Worm (Caenorhabditis elegans) whole organism, L4 larva: ENCODE data around the gene ubxn-4.
A peak's percentile ranks its signal among the peaks of the same experiment; 100 is the strongest.

Source experiments
- F26F4.8 ChIP-seq: fragments of 200-800 bp; sonication (Bioruptor generic); conservative IDR thresholded peaks from 2 replicates; pipeline ENCODE4 v1.3.6; 2022; ENCODE audit warnings: missing genetic modification characterization, missing compliant biosample characterization
- F44E2.7 ChIP-seq: fragments of 200-800 bp; sonication (Bioruptor generic); IDR thresholded peaks from 2 replicates; pipeline ENCODE4 v2.1.2; 2022; ENCODE audit warnings: missing genetic modification characterization, missing compliant biosample characterization
- F49E8.2 ChIP-seq: sonication (generic microtip); optimal IDR thresholded peaks from 2 replicates; lab custom pipeline; 2016; ENCODE audit warnings: missing compliant biosample characterization, mild to moderate bottlenecking, missing genetic modification characterization, borderline replicate concordance
- R02D3.7 ChIP-seq: fragments of 150-350 bp; sonication (generic microtip); optimal IDR thresholded peaks from 3 replicates; lab custom pipeline; 2014; ENCODE audit warnings: missing biosample characterization, missing genetic modification characterization
- T20F7.1 ChIP-seq: fragments of 200-800 bp; sonication (Bioruptor generic); optimal IDR thresholded peaks from 2 replicates; lab custom pipeline; 2018; ENCODE audit warnings: mild to moderate bottlenecking, missing genetic modification characterization, missing compliant biosample characterization
- Y105C5A.15 ChIP-seq: fragments of 200-800 bp; sonication (Bioruptor generic); IDR thresholded peaks from 2 replicates; pipeline ENCODE4 v1.3.6; 2022; ENCODE audit warnings: missing genetic modification characterization, missing compliant biosample characterization
- Y48G9A.11 ChIP-seq: fragments of 200-800 bp; sonication (Bioruptor generic); IDR thresholded peaks from 2 replicates; pipeline ENCODE4 v1.3.6; 2022; ENCODE audit warnings: missing genetic modification reagents, missing genetic modification characterization, missing compliant biosample characterization
- ZK337.2 ChIP-seq: fragments of 200-800 bp; sonication (Bioruptor generic); IDR thresholded peaks from 2 replicates; pipeline ENCODE4 v1.3.6; 2022; ENCODE audit warnings: missing genetic modification reagents, missing genetic modification characterization, missing compliant biosample characterization
- ZK546.5 ChIP-seq, 2 experiments: sonication (generic microtip); optimal IDR thresholded peaks; 2 replicates each; lab custom pipeline; 2017; ENCODE audit warnings: missing biosample characterization in 2 of 2, missing genetic modification characterization in 2 of 2
- ama-1 ChIP-seq: fragments of 150-350 bp; optimal IDR thresholded peaks from 2 replicates; lab custom pipeline; 2014; ENCODE audit warnings: inconsistent platforms, mixed read lengths
- arid-1 ChIP-seq: fragments of 200-800 bp; sonication (Bioruptor generic); conservative IDR thresholded peaks from 2 replicates; pipeline ENCODE4 v1.3.6; 2022; ENCODE audit warnings: missing genetic modification reagents, missing genetic modification characterization, missing compliant biosample characterization
- attf-4 ChIP-seq: sonication (generic microtip); optimal IDR thresholded peaks from 3 replicates; lab custom pipeline; 2017; ENCODE audit warnings: missing biosample characterization, missing genetic modification characterization
- ceh-20 ChIP-seq: fragments of 200-800 bp; sonication (Bioruptor generic); IDR thresholded peaks from 2 replicates; pipeline ENCODE4 v1.3.6; 2022; ENCODE audit warnings: missing genetic modification reagents, missing genetic modification characterization, missing compliant biosample characterization
- ceh-44 ChIP-seq: fragments of 200-800 bp; sonication (Bioruptor generic); IDR thresholded peaks from 2 replicates; pipeline ENCODE4 v1.3.6; 2022; ENCODE audit warnings: missing genetic modification reagents, missing genetic modification characterization, missing compliant biosample characterization
- cey-2 ChIP-seq: sonication (generic microtip); optimal IDR thresholded peaks from 3 replicates; lab custom pipeline; 2017; ENCODE audit warnings: missing genetic modification characterization, mild to moderate bottlenecking, missing compliant biosample characterization, antibody characterized with exemption, borderline replicate concordance; ENCODE audit not compliant: insufficient read depth
- daf-12 ChIP-seq: fragments of 150-350 bp; optimal IDR thresholded peaks from 2 replicates; lab custom pipeline; 2014; ENCODE audit warnings: missing biosample characterization, missing genetic modification reagents, missing genetic modification characterization
- dmd-6 ChIP-seq: fragments of 200-800 bp; sonication (Bioruptor generic); IDR thresholded peaks from 2 replicates; pipeline ENCODE4 v1.3.6; 2022; ENCODE audit warnings: missing genetic modification reagents, missing genetic modification characterization, missing compliant biosample characterization
- dpl-1 ChIP-seq: fragments of 150-350 bp; optimal IDR thresholded peaks from 2 replicates; lab custom pipeline; 2014; ENCODE audit warnings: missing biosample characterization, missing genetic modification reagents, missing genetic modification characterization
- dve-1 ChIP-seq: sonication (generic microtip); optimal IDR thresholded peaks from 2 replicates; lab custom pipeline; 2017; ENCODE audit warnings: antibody characterized with exemption, mild to moderate bottlenecking, missing genetic modification characterization, missing compliant biosample characterization; ENCODE audit not compliant: insufficient read depth
- egl-27 ChIP-seq: sonication (generic microtip); optimal IDR thresholded peaks from 3 replicates; lab custom pipeline; 2017; ENCODE audit warnings: missing biosample characterization, missing genetic modification reagents, missing genetic modification characterization
- egl-43 ChIP-seq: fragments of 200-800 bp; sonication (Bioruptor generic); IDR thresholded peaks from 2 replicates; pipeline ENCODE4 v1.3.6; 2022; ENCODE audit warnings: missing genetic modification reagents, missing genetic modification characterization, missing compliant biosample characterization
- hif-1 ChIP-seq, 2 experiments: sonication (generic microtip); optimal IDR thresholded peaks; 2 replicates each; lab custom pipeline; 2016 to 2017; ENCODE audit warnings: missing compliant biosample characterization in 2 of 2, missing genetic modification characterization in 2 of 2, missing genetic modification reagents in 2 of 2, missing genotype in 2 of 2, mild to moderate bottlenecking in 1 of 2
- hlh-11 ChIP-seq: fragments of 200-800 bp; sonication (Bioruptor generic); optimal IDR thresholded peaks from 2 replicates; lab custom pipeline; 2018; ENCODE audit warnings: mild to moderate bottlenecking, missing genetic modification characterization, missing compliant biosample characterization
- hlh-30 ChIP-seq: sonication (generic microtip); optimal IDR thresholded peaks from 2 replicates; lab custom pipeline; 2017; ENCODE audit warnings: antibody characterized with exemption, mild to moderate bottlenecking, missing genetic modification characterization, missing compliant biosample characterization; ENCODE audit not compliant: insufficient read depth
- hmg-1.1 ChIP-seq: fragments of 200-800 bp; sonication (Bioruptor generic); IDR thresholded peaks from 2 replicates; pipeline ENCODE4 v1.3.6; 2022; ENCODE audit warnings: missing genetic modification reagents, missing genetic modification characterization, missing compliant biosample characterization
- lin-15B ChIP-seq: fragments of 150-350 bp; sonication (generic microtip); optimal IDR thresholded peaks from 3 replicates; lab custom pipeline; 2014; ENCODE audit warnings: missing biosample characterization, missing genetic modification characterization
- lin-29 ChIP-seq: fragments of 200-800 bp; sonication (Bioruptor generic); IDR thresholded peaks from 2 replicates; pipeline ENCODE4 v1.3.6; 2022; ENCODE audit warnings: missing genetic modification reagents, missing genetic modification characterization, missing compliant biosample characterization
- lir-3 ChIP-seq: sonication (generic microtip); optimal IDR thresholded peaks from 2 replicates; lab custom pipeline; 2016; ENCODE audit warnings: mild to moderate bottlenecking, missing genetic modification characterization, missing compliant biosample characterization
- madf-9 ChIP-seq: fragments of 200-800 bp; sonication (Bioruptor generic); conservative IDR thresholded peaks from 2 replicates; pipeline ENCODE4 v1.3.6; 2022; ENCODE audit warnings: missing genetic modification reagents, missing genetic modification characterization, missing compliant biosample characterization
- mdt-29 ChIP-seq: fragments of 200-800 bp; sonication (Bioruptor generic); IDR thresholded peaks from 2 replicates; pipeline ENCODE4 v1.3.6; 2022; ENCODE audit warnings: missing genetic modification reagents, missing genetic modification characterization, missing compliant biosample characterization
- mes-2 ChIP-seq: sonication (generic microtip); optimal IDR thresholded peaks from 2 replicates; lab custom pipeline; 2016; ENCODE audit warnings: missing genotype, mild to moderate bottlenecking, missing genetic modification characterization, missing compliant biosample characterization; ENCODE audit not compliant: poor library complexity, severe bottlenecking
- mxl-2 ChIP-seq: fragments of 200-800 bp; sonication (Bioruptor generic); conservative IDR thresholded peaks from 2 replicates; pipeline ENCODE4 v1.3.6; 2022; ENCODE audit warnings: missing genetic modification reagents, missing genetic modification characterization, missing compliant biosample characterization
- nhr-11 ChIP-seq: fragments of 150-350 bp; optimal IDR thresholded peaks from 2 replicates; lab custom pipeline; 2014; ENCODE audit warnings: missing biosample characterization, missing genetic modification characterization
- nhr-111 ChIP-seq: fragments of 200-800 bp; sonication (Bioruptor generic); optimal IDR thresholded peaks from 2 replicates; lab custom pipeline; 2018; ENCODE audit warnings: mild to moderate bottlenecking, missing genetic modification characterization, missing compliant biosample characterization
- nhr-25 ChIP-seq: sonication (generic microtip); optimal IDR thresholded peaks from 2 replicates; lab custom pipeline; 2017; ENCODE audit warnings: missing genetic modification characterization, mild to moderate bottlenecking, missing compliant biosample characterization, antibody characterized with exemption, moderate library complexity, borderline replicate concordance; ENCODE audit not compliant: insufficient read depth
- nhr-28 ChIP-seq: fragments of 150-350 bp; optimal IDR thresholded peaks from 2 replicates; lab custom pipeline; 2014; ENCODE audit warnings: missing biosample characterization, missing genetic modification characterization
- nhr-41 ChIP-seq: fragments of 200-800 bp; sonication (Bioruptor generic); IDR thresholded peaks from 2 replicates; pipeline ENCODE4 v1.3.6; 2022; ENCODE audit warnings: missing genetic modification reagents, missing genetic modification characterization, missing compliant biosample characterization
- nhr-48 ChIP-seq: sonication (generic microtip); optimal IDR thresholded peaks from 2 replicates; lab custom pipeline; 2016; ENCODE audit warnings: mild to moderate bottlenecking, missing genetic modification characterization, missing compliant biosample characterization
- nhr-6 ChIP-seq: fragments of 150-350 bp; optimal IDR thresholded peaks from 2 replicates; lab custom pipeline; 2014; ENCODE audit warnings: missing biosample characterization, missing genetic modification characterization
- sdz-12 ChIP-seq: fragments of 200-800 bp; sonication (Bioruptor generic); optimal IDR thresholded peaks from 2 replicates; lab custom pipeline; 2018; ENCODE audit warnings: mild to moderate bottlenecking, missing genetic modification characterization, missing compliant biosample characterization
- set-16 ChIP-seq: fragments of 200-800 bp; sonication (Bioruptor generic); IDR thresholded peaks from 2 replicates; pipeline ENCODE4 v1.3.6; 2022; ENCODE audit warnings: missing genetic modification reagents, missing genetic modification characterization, missing compliant biosample characterization
- spr-1 ChIP-seq: sonication (generic microtip); optimal IDR thresholded peaks from 2 replicates; lab custom pipeline; 2016; ENCODE audit warnings: mild to moderate bottlenecking, missing genetic modification characterization, missing compliant biosample characterization
- spr-3 ChIP-seq: fragments of 200-800 bp; sonication (Bioruptor generic); optimal IDR thresholded peaks from 2 replicates; lab custom pipeline; 2018; ENCODE audit warnings: mild to moderate bottlenecking, missing genetic modification characterization, missing compliant biosample characterization
- tra-1 ChIP-seq: fragments of 200-800 bp; sonication (Bioruptor generic); IDR thresholded peaks from 2 replicates; pipeline ENCODE4 v1.3.6; 2022; ENCODE audit warnings: missing genetic modification reagents, missing genetic modification characterization, missing compliant biosample characterization
- unc-130 ChIP-seq: sonication (generic microtip); optimal IDR thresholded peaks from 2 replicates; lab custom pipeline; 2016; ENCODE audit warnings: missing genetic modification reagents, missing genetic modification characterization, missing compliant biosample characterization
- unc-39 ChIP-seq: sonication (generic microtip); optimal IDR thresholded peaks from 2 replicates; lab custom pipeline; 2017; ENCODE audit warnings: missing biosample characterization, missing genetic modification characterization
- vab-7 ChIP-seq: fragments of 200-800 bp; sonication (Bioruptor generic); IDR thresholded peaks from 2 replicates; pipeline ENCODE4 v1.3.6; 2022; ENCODE audit warnings: missing genetic modification reagents, missing genetic modification characterization, missing compliant biosample characterization
- zip-2 ChIP-seq: fragments of 150-350 bp; optimal IDR thresholded peaks from 2 replicates; lab custom pipeline; 2014; ENCODE audit warnings: missing biosample characterization, missing genetic modification characterization
- ztf-11 ChIP-seq: fragments of 150-350 bp; optimal IDR thresholded peaks from 2 replicates; lab custom pipeline; 2014; ENCODE audit warnings: missing biosample characterization, missing genetic modification characterization
- ztf-7 ChIP-seq: fragments of 150-350 bp; optimal IDR thresholded peaks from 2 replicates; lab custom pipeline; 2014; ENCODE audit warnings: missing biosample characterization, missing genetic modification characterization

ubxn-4 gene

ce11 chrIII:8356407-8356881 is 48.9 kb downstream of the ubxn-4 start (continued):
- TF ChIP-seq egl-27 (tag; lab: Kevin White, UChicago) (no peak), F44E2.7 (GFP tag; lab: Robert Waterston, UW) (no peak), set-16 (GFP tag; lab: Robert Waterston, UW) (no peak), Y48G9A.11 (GFP tag; lab: Robert Waterston, UW) (no peak), nhr-48 (tag; lab: Kevin White, UChicago) (peak; percentile 62), dpl-1 (peak; percentile 73), unc-39 (tag; lab: Kevin White, UChicago) (no peak), mdt-29 (GFP tag; lab: Robert Waterston, UW) (no peak), cey-2 (no peak), egl-43 (GFP tag; lab: Robert Waterston, UW) (no peak; the same call in 1 of the 2 replicates), nhr-28 (tag; lab: Kevin White, UChicago) (peak; percentile 66), madf-9 (GFP tag; lab: Robert Waterston, UW) (no peak), mxl-2 (GFP tag; lab: Robert Waterston, UW) (no peak), tra-1 (GFP tag; lab: Robert Waterston, UW) (0 out of 2 replicates have a peak, but pooled peaks have one; percentile 17), unc-130 (GFP tag; lab: Kevin White, UChicago) (no peak), dmd-6 (peak; percentile 53; the same call in 1 of the 2 replicates), spr-3 (GFP tag; lab: Kevin White, UChicago) (no peak), F49E8.2 (tag; lab: Kevin White, UChicago) (no peak), nhr-41 (GFP tag; lab: Robert Waterston, UW) (no peak), lin-29 (GFP tag; lab: Robert Waterston, UW) (no peak), ceh-44 (no peak), ztf-11 (tag; lab: Kevin White, UChicago) (no peak), ama-1 (lab: Kevin White, UChicago) (peak; percentile 43), arid-1 (GFP tag; lab: Robert Waterston, UW) (peak; percentile 27; the same call in 1 of the 2 replicates), hmg-1.1 (peak; percentile 84), nhr-111 (no peak), ZK546.5 (tag; optimal IDR thresholded peaks at IDR 0.05; lab: Kevin White, UChicago) (no peak), vab-7 (GFP tag; lab: Robert Waterston, UW) (no peak), attf-4 (tag; lab: Kevin White, UChicago) (no peak), mes-2 (tag; lab: Kevin White, UChicago) (peak; percentile 1), R02D3.7 (tag; lab: Kevin White, UChicago) (no peak), dve-1 (tag; lab: Kevin White, UChicago) (peak; percentile 83), nhr-25 (peak; percentile 59), Y105C5A.15 (no peak), hif-1 (tag; optimal IDR thresholded peaks at IDR 0.05; lab: Kevin White, UChicago) (peak in 1 of 2 experiments; percentile 49), nhr-6 (peak; percentile 64), spr-1 (tag; lab: Kevin White, UChicago) (no peak), T20F7.1 (GFP tag; lab: Kevin White, UChicago) (peak; percentile 72), zip-2 (tag; lab: Kevin White, UChicago) (no peak), nhr-11 (tag; lab: Kevin White, UChicago) (peak; percentile 86), sdz-12 (GFP tag; lab: Kevin White, UChicago) (no peak), lin-15B (tag; lab: Kevin White, UChicago) (no peak), F26F4.8 (no peak), ceh-20 (GFP tag; lab: Robert Waterston, UW) (0 out of 2 replicates have a peak, but pooled peaks have one; percentile 14), ztf-7 (tag; lab: Kevin White, UChicago) (peak; percentile 50), ZK337.2 (GFP tag; lab: Robert Waterston, UW) (no peak), hlh-11 (tag; lab: Kevin White, UChicago) (peak; percentile 83), hlh-30 (tag; lab: Kevin White, UChicago) (peak; percentile 68), daf-12 (tag; lab: Kevin White, UChicago) (no peak), lir-3 (tag; lab: Kevin White, UChicago) (no peak)
